Worm (Caenorhabditis elegans) whole organism, mixed stage, embryonic: ENCODE measurements around the gene chch-3.

Source experiments
- M03D4.4 ChIP-seq: sonication (generic microtip); optimal IDR thresholded peaks from 2 replicates; lab custom pipeline; 2017; ENCODE audit warnings: mild to moderate bottlenecking, missing genetic modification characterization, missing compliant biosample characterization
- bed-3 ChIP-seq: fragments of 200-800 bp; sonication (Bioruptor generic); optimal IDR thresholded peaks from 3 replicates; lab custom pipeline; 2018; ENCODE audit warnings: mild to moderate bottlenecking, missing genetic modification characterization, moderate library complexity, missing compliant biosample characterization
- ceh-39 ChIP-seq: fragments of 150-350 bp; optimal IDR thresholded peaks from 2 replicates; lab custom pipeline; 2014; ENCODE audit warnings: missing biosample characterization, missing genetic modification characterization
- ceh-83 ChIP-seq: fragments of 200-800 bp; sonication (Bioruptor generic); optimal IDR thresholded peaks from 2 replicates; lab custom pipeline; 2018; ENCODE audit warnings: mild to moderate bottlenecking, missing genetic modification characterization, missing compliant biosample characterization
- ces-1 ChIP-seq: fragments of 150-350 bp; optimal IDR thresholded peaks from 2 replicates; lab custom pipeline; 2014; ENCODE audit warnings: missing biosample characterization, missing genetic modification reagents, missing genetic modification characterization
- cnd-1 ChIP-seq: fragments of 200-800 bp; sonication (Bioruptor generic); optimal IDR thresholded peaks from 2 replicates; lab custom pipeline; 2018; ENCODE audit warnings: mild to moderate bottlenecking, missing genetic modification characterization, missing compliant biosample characterization
- drap-1 ChIP-seq: fragments of 200-800 bp; sonication (Bioruptor generic); optimal IDR thresholded peaks from 3 replicates; lab custom pipeline; 2018; ENCODE audit warnings: mild to moderate bottlenecking, missing genetic modification characterization, missing compliant biosample characterization
- elt-1 ChIP-seq: sonication (generic microtip); optimal IDR thresholded peaks from 2 replicates; lab custom pipeline; 2017; ENCODE audit warnings: missing genetic modification characterization, mild to moderate bottlenecking, missing compliant biosample characterization, antibody characterized with exemption, moderate library complexity, borderline replicate concordance; ENCODE audit not compliant: insufficient read depth
- elt-3 ChIP-seq: fragments of 150-350 bp; optimal IDR thresholded peaks from 2 replicates; lab custom pipeline; 2014; ENCODE audit warnings: missing biosample characterization, missing genetic modification characterization
- flh-1 ChIP-seq: fragments of 200-800 bp; sonication (Bioruptor generic); optimal IDR thresholded peaks from 2 replicates; lab custom pipeline; 2018; ENCODE audit warnings: mild to moderate bottlenecking, missing genetic modification characterization, moderate library complexity, missing compliant biosample characterization
- hlh-1 ChIP-seq: fragments of 150-350 bp; optimal IDR thresholded peaks from 2 replicates; lab custom pipeline; 2014; ENCODE audit warnings: missing biosample characterization, missing genetic modification reagents, missing genetic modification characterization
- lin-13 ChIP-seq: fragments of 150-350 bp; optimal IDR thresholded peaks from 2 replicates; lab custom pipeline; 2014; ENCODE audit warnings: missing biosample characterization, missing genetic modification characterization
- lin-32 ChIP-seq: fragments of 200-800 bp; sonication (Bioruptor generic); optimal IDR thresholded peaks from 2 replicates; lab custom pipeline; 2018; ENCODE audit warnings: mild to moderate bottlenecking, missing genetic modification characterization, missing compliant biosample characterization
- lsy-2 ChIP-seq: fragments of 150-350 bp; optimal IDR thresholded peaks from 2 replicates; lab custom pipeline; 2014; ENCODE audit warnings: missing biosample characterization, missing genetic modification characterization
- mab-5 ChIP-seq: fragments of 150-350 bp; optimal IDR thresholded peaks from 2 replicates; lab custom pipeline; 2014; ENCODE audit warnings: missing biosample characterization, missing genetic modification characterization
- mep-1 ChIP-seq: fragments of 150-350 bp; optimal IDR thresholded peaks from 2 replicates; lab custom pipeline; 2017; ENCODE audit warnings: missing biosample characterization, missing genetic modification reagents, missing genetic modification characterization, inconsistent platforms
- mls-2 ChIP-seq: sonication (generic microtip); optimal IDR thresholded peaks from 2 replicates; lab custom pipeline; 2016; ENCODE audit warnings: mild to moderate bottlenecking, missing genetic modification characterization, moderate library complexity, missing compliant biosample characterization
- nhr-12 ChIP-seq: fragments of 150-350 bp; optimal IDR thresholded peaks from 2 replicates; lab custom pipeline; 2014; ENCODE audit warnings: missing biosample characterization, missing genetic modification characterization
- nhr-2 ChIP-seq: fragments of 150-350 bp; optimal IDR thresholded peaks from 2 replicates; lab custom pipeline; 2014; ENCODE audit warnings: missing biosample characterization, missing genetic modification characterization
- nhr-237 ChIP-seq: fragments of 150-350 bp; optimal IDR thresholded peaks from 2 replicates; lab custom pipeline; 2014; ENCODE audit warnings: missing biosample characterization, missing genetic modification characterization
- nhr-28 ChIP-seq: fragments of 150-350 bp; optimal IDR thresholded peaks from 2 replicates; lab custom pipeline; 2014; ENCODE audit warnings: missing biosample characterization, missing genetic modification characterization
- nhr-76 ChIP-seq: sonication (generic microtip); optimal IDR thresholded peaks from 2 replicates; lab custom pipeline; 2017; ENCODE audit warnings: missing biosample characterization, missing genetic modification characterization
- sem-2 ChIP-seq: fragments of 200-800 bp; sonication (Bioruptor generic); optimal IDR thresholded peaks from 2 replicates; lab custom pipeline; 2018; ENCODE audit warnings: mild to moderate bottlenecking, missing genetic modification characterization, missing compliant biosample characterization
- snpc-4 ChIP-seq: fragments of 150-350 bp; optimal IDR thresholded peaks from 2 replicates; lab custom pipeline; 2014; ENCODE audit warnings: missing biosample characterization, missing genetic modification characterization
- sptf-1 ChIP-seq: sonication (generic microtip); optimal IDR thresholded peaks from 2 replicates; lab custom pipeline; 2017; ENCODE audit warnings: mild to moderate bottlenecking, missing genetic modification characterization, moderate library complexity, missing compliant biosample characterization
- tbx-8 ChIP-seq: fragments of 200-800 bp; sonication (Bioruptor generic); optimal IDR thresholded peaks from 2 replicates; lab custom pipeline; 2018; ENCODE audit warnings: mild to moderate bottlenecking, missing genetic modification characterization, moderate library complexity, missing compliant biosample characterization
- unc-120 ChIP-seq: sonication (generic microtip); optimal IDR thresholded peaks from 2 replicates; lab custom pipeline; 2017; ENCODE audit warnings: missing genetic modification characterization, missing compliant biosample characterization; ENCODE audit not compliant: poor library complexity, severe bottlenecking
- unc-39 ChIP-seq: fragments of 150-350 bp; optimal IDR thresholded peaks from 2 replicates; lab custom pipeline; 2014; ENCODE audit warnings: missing biosample characterization, missing genetic modification characterization
- unc-62 ChIP-seq: fragments of 150-350 bp; optimal IDR thresholded peaks from 2 replicates; lab custom pipeline; 2014; ENCODE audit warnings: missing biosample characterization, missing genetic modification reagents, missing genetic modification characterization
- zip-8 ChIP-seq: fragments of 150-350 bp; optimal IDR thresholded peaks from 2 replicates; lab custom pipeline; 2014; ENCODE audit warnings: missing biosample characterization, missing genetic modification characterization
- ztf-11 ChIP-seq: fragments of 150-350 bp; optimal IDR thresholded peaks from 2 replicates; lab custom pipeline; 2014; ENCODE audit warnings: missing biosample characterization, missing genetic modification characterization

Gene chch-3

ce11 chrII:9397496-9397895 lies 19.3 kb upstream of the chch-3 start, which contains the start of gene Y51B9A.9:
TSS of gene Y51B9A.9 (minus strand) at chrII:9397596.
- TF ChIP-seq nhr-12 (no peak), mab-5 (tag; lab: Kevin White, UChicago) (no peak), nhr-237 (tag; lab: Kevin White, UChicago) (no peak), mep-1 (tag; lab: Kevin White, UChicago) (no peak), unc-120 (tag; lab: Kevin White, UChicago) (no peak), ceh-39 (tag; lab: Kevin White, UChicago) (no peak), ces-1 (GFP tag; lab: Kevin White, UChicago) (no peak), unc-62 (GFP tag; lab: Kevin White, UChicago) (no peak), zip-8 (tag; lab: Kevin White, UChicago) (no peak), cnd-1 (no peak), unc-39 (tag; lab: Kevin White, UChicago) (no peak), lin-13 (tag; lab: Kevin White, UChicago) (no peak), elt-3 (no peak), ceh-83 (GFP tag; lab: Kevin White, UChicago) (no peak), snpc-4 (tag; lab: Kevin White, UChicago) (no peak)

ce11 chrII:9398370-9398901 lies 18.4 kb upstream of the chch-3 start, which contains the start of the genes Y51B9A.14 and Y51B9A.8:
TSS of gene Y51B9A.14 (minus strand) at chrII:9398470.
TSS of gene Y51B9A.8 (plus strand) at chrII:9398851.
- TF ChIP-seq snpc-4 (tag; lab: Kevin White, UChicago): no peak
- no peak for TF ChIP-seq elt-3
- TF ChIP-seq ceh-39 (tag; lab: Kevin White, UChicago): no peak
- TF ChIP-seq unc-39 (tag; lab: Kevin White, UChicago): no peak
- no peak for TF ChIP-seq M03D4.4 (tag; lab: Kevin White, UChicago)
- no peak for TF ChIP-seq nhr-12
- no peak for TF ChIP-seq drap-1 (GFP tag; lab: Kevin White, UChicago)
- TF ChIP-seq nhr-28 (tag; lab: Kevin White, UChicago): no peak
- TF ChIP-seq lin-13 (tag; lab: Kevin White, UChicago): no peak
- no peak for TF ChIP-seq lin-32 (GFP tag; lab: Kevin White, UChicago)
- no peak for TF ChIP-seq mls-2 (tag; lab: Kevin White, UChicago)
- TF ChIP-seq lsy-2: no peak
- TF ChIP-seq nhr-76 (tag; lab: Kevin White, UChicago): no peak
- TF ChIP-seq unc-120 (tag; lab: Kevin White, UChicago): no peak
- TF ChIP-seq ces-1 (GFP tag; lab: Kevin White, UChicago): no peak
- TF ChIP-seq zip-8 (tag; lab: Kevin White, UChicago): no peak
- TF ChIP-seq, all 35 proteins: peak for 0

ce11 chrII:9399746-9400145 lies 17.1 kb upstream of the chch-3 start, which contains the start of gene Y51B9A.7:
TSS of gene Y51B9A.7 (plus strand) at chrII:9400046.
- no peak for TF ChIP-seq lin-13 (tag; lab: Kevin White, UChicago)
- TF ChIP-seq sem-2 (GFP tag; lab: Kevin White, UChicago): no peak
- no peak for TF ChIP-seq ceh-39 (tag; lab: Kevin White, UChicago)
- no peak for TF ChIP-seq elt-3
- no peak for TF ChIP-seq nhr-237 (tag; lab: Kevin White, UChicago)
- no peak for TF ChIP-seq ztf-11 (tag; lab: Kevin White, UChicago)
- TF ChIP-seq sptf-1: no peak
- TF ChIP-seq nhr-76 (tag; lab: Kevin White, UChicago): no peak
- no peak for TF ChIP-seq bed-3 (GFP tag; lab: Kevin White, UChicago)
- no peak for TF ChIP-seq drap-1 (GFP tag; lab: Kevin White, UChicago)
- TF ChIP-seq lin-32 (GFP tag; lab: Kevin White, UChicago): no peak
- no peak for TF ChIP-seq unc-62 (GFP tag; lab: Kevin White, UChicago)
- TF ChIP-seq nhr-28 (tag; lab: Kevin White, UChicago): no peak
- TF ChIP-seq nhr-2: no peak
- no peak for TF ChIP-seq flh-1
- TF ChIP-seq tbx-8 (GFP tag; lab: Kevin White, UChicago): no peak

ce11 chrII:9403087-9403486 lies 13.7 kb upstream of the chch-3 start, which contains the start of gene Y51B9A.6:
TSS of gene Y51B9A.6 (minus strand) at chrII:9403187.
- TF ChIP-seq elt-1 (tag; lab: Kevin White, UChicago): no peak
- TF ChIP-seq sptf-1: no peak
- TF ChIP-seq unc-62 (GFP tag; lab: Kevin White, UChicago): no peak
- no peak for TF ChIP-seq elt-3
- TF ChIP-seq bed-3 (GFP tag; lab: Kevin White, UChicago): no peak
- TF ChIP-seq nhr-76 (tag; lab: Kevin White, UChicago): no peak
- TF ChIP-seq tbx-8 (GFP tag; lab: Kevin White, UChicago): no peak
- no peak for TF ChIP-seq unc-120 (tag; lab: Kevin White, UChicago)
- TF ChIP-seq ceh-39 (tag; lab: Kevin White, UChicago): no peak
- TF ChIP-seq mab-5 (tag; lab: Kevin White, UChicago): no peak
- TF ChIP-seq M03D4.4 (tag; lab: Kevin White, UChicago): no peak
- no peak for TF ChIP-seq nhr-2
- no peak for TF ChIP-seq hlh-1 (tag; lab: Kevin White, UChicago)
- TF ChIP-seq lin-13 (tag; lab: Kevin White, UChicago): no peak
- TF ChIP-seq unc-39 (tag; lab: Kevin White, UChicago): no peak
- no peak for TF ChIP-seq nhr-12
- no peak for TF ChIP-seq flh-1
